Worm (Caenorhabditis elegans): ENCODE measurements around the gene mans-2.
A peak's percentile ranks its signal among the peaks of the same experiment; 100 is the strongest.

mans-2 gene

ce11 chrV:11989861-11990260, 4.6 kb upstream of the mans-2 start:
- TF ChIP-seq crh-2 (tag; optimal IDR thresholded peaks at IDR 0.05) (peak; percentile 7), mdl-1 (tag; optimal IDR thresholded peaks at IDR 0.05) (no peak), blmp-1 (tag; optimal IDR thresholded peaks at IDR 0.05; ENCODE audit: insufficient read depth) (peak; percentile 34), fos-1 (tag; optimal IDR thresholded peaks at IDR 0.05) (peak; percentile 31), sma-9 (GFP tag; optimal IDR thresholded peaks at IDR 0.05) (no peak), sma-9 (tag; optimal IDR thresholded peaks at IDR 0.05) (no peak)

- TF ChIP-seq blmp-1 (tag; optimal IDR thresholded peaks at IDR 0.05; ENCODE audit: insufficient read depth), result peak; percentile 78
- TF ChIP-seq dmd-4 (tag; optimal IDR thresholded peaks at IDR 0.05), result no peak
- TF ChIP-seq C34F6.9 (tag; optimal IDR thresholded peaks at IDR 0.05), result peak; percentile 27
- TF ChIP-seq sem-4 (tag; optimal IDR thresholded peaks at IDR 0.05), result peak; percentile 68
- TF ChIP-seq crh-2 (tag; optimal IDR thresholded peaks at IDR 0.05), result peak; percentile 12
- TF ChIP-seq sma-9 (GFP tag; optimal IDR thresholded peaks at IDR 0.05), result peak; percentile 25
- no peak for TF ChIP-seq sma-9 (tag; optimal IDR thresholded peaks at IDR 0.05)
- peak; percentile 30 for TF ChIP-seq zag-1 (tag; optimal IDR thresholded peaks at IDR 0.05)
- TF ChIP-seq elt-3 (tag; optimal IDR thresholded peaks at IDR 0.05), result no peak
- TF ChIP-seq fos-1 (tag; optimal IDR thresholded peaks at IDR 0.05), result peak; percentile 83
These were observed 990 bp upstream of the mans-2 start for ce11 chrV:11986078-11986869.

ce11 chrV:11982309-11982708, 3.0 kb downstream of the mans-2 start, which contains the start of gene rpt-1:
rpt-1 (minus strand) TSS chrV:11982397.
- TF ChIP-seq snpc-4 (tag; optimal IDR thresholded peaks at IDR 0.05) (peak; percentile 92), unc-62 (GFP tag; optimal IDR thresholded peaks at IDR 0.05) (no peak), mdl-1 (tag; optimal IDR thresholded peaks at IDR 0.05) (no peak), F13H6.1 (tag; optimal IDR thresholded peaks at IDR 0.05) (peak; percentile 26), skn-1 (tag; optimal IDR thresholded peaks at IDR 0.05) (peak; percentile 82), nhr-77 (tag; optimal IDR thresholded peaks at IDR 0.05) (no peak), nhr-25 (tag; optimal IDR thresholded peaks at IDR 0.05) (peak; percentile 56), R02D3.7 (tag; optimal IDR thresholded peaks at IDR 0.05) (no peak), Y55F3AM.14 (GFP tag; optimal IDR thresholded peaks at IDR 0.05) (no peak), nhr-11 (tag; optimal IDR thresholded peaks at IDR 0.05) (no peak), nhr-21 (tag; optimal IDR thresholded peaks at IDR 0.05) (peak; percentile 33), mab-5 (tag; optimal IDR thresholded peaks at IDR 0.05) (no peak), nhr-10 (tag; optimal IDR thresholded peaks at IDR 0.05) (no peak), nhr-129 (tag; optimal IDR thresholded peaks at IDR 0.05) (peak; percentile 50), unc-39 (tag; optimal IDR thresholded peaks at IDR 0.05) (no peak), sem-4 (tag; optimal IDR thresholded peaks at IDR 0.05) (peak; percentile 15), crh-2 (tag; optimal IDR thresholded peaks at IDR 0.05) (peak; percentile 50), lin-11 (tag; optimal IDR thresholded peaks at IDR 0.05) (peak; percentile 24), gmeb-1 (tag; optimal IDR thresholded peaks at IDR 0.05) (peak; percentile 90), sma-9 (GFP tag; optimal IDR thresholded peaks at IDR 0.05) (peak; percentile 65), sma-9 (tag; optimal IDR thresholded peaks at IDR 0.05) (no peak), ztf-4 (tag; optimal IDR thresholded peaks at IDR 0.05) (peak; percentile 10), lsy-2 (tag; optimal IDR thresholded peaks at IDR 0.05) (peak; percentile 35 to 77), fos-1 (tag; optimal IDR thresholded peaks at IDR 0.05) (peak; percentile 37), lin-39 (tag; optimal IDR thresholded peaks at IDR 0.05) (no peak), ztf-1 (GFP tag; conservative IDR thresholded peaks at IDR 0.05) (no peak), lin-13 (GFP tag; optimal IDR thresholded peaks at IDR 0.05) (peak; percentile 54), sma-3 (GFP tag; optimal IDR thresholded peaks at IDR 0.05) (peak; percentile 70), ceh-16 (tag; optimal IDR thresholded peaks at IDR 0.05) (no peak), zag-1 (tag; optimal IDR thresholded peaks at IDR 0.05) (no peak), ZK546.5 (tag; optimal IDR thresholded peaks at IDR 0.05) (no peak), aly-2 (tag; optimal IDR thresholded peaks at IDR 0.05) (no peak), ama-1 (optimal IDR thresholded peaks at IDR 0.05) (peak; percentile 49), unc-55 (GFP tag; optimal IDR thresholded peaks at IDR 0.05) (peak; percentile 80), nhr-237 (tag; optimal IDR thresholded peaks at IDR 0.05) (no peak), elt-3 (tag; optimal IDR thresholded peaks at IDR 0.05) (no peak), nhr-6 (tag; optimal IDR thresholded peaks at IDR 0.05) (no peak), ztf-11 (tag; optimal IDR thresholded peaks at IDR 0.05) (no peak), egl-27 (tag; optimal IDR thresholded peaks at IDR 0.05) (no peak), C34F6.9 (tag; optimal IDR thresholded peaks at IDR 0.05) (peak; percentile 88)
